Fruit fly (Drosophila melanogaster): Measurements from ENCODE around the gene CG4577.

The CG4577 gene

dm6 chr2L:1157679-1158518 is 23.4 kb downstream of the CG4577 start, which contains the start of gene capt:
TSS of gene capt (minus strand) at chr2L:1158262.
- no peak for TF ChIP-seq Myc (optimal IDR thresholded peaks at IDR 0.05)
- peak; percentile 89 for TF ChIP-seq Sin3A (optimal IDR thresholded peaks at IDR 0.05)
- no peak for TF ChIP-seq ttk (optimal IDR thresholded peaks at IDR 0.05)

- TF ChIP-seq insv (optimal IDR thresholded peaks at IDR 0.05) (no peak), psq (optimal IDR thresholded peaks at IDR 0.05) (no peak), ttk (optimal IDR thresholded peaks at IDR 0.05) (no peak), Myc (optimal IDR thresholded peaks at IDR 0.05) (no peak), h (optimal IDR thresholded peaks at IDR 0.05) (no peak), Sin3A (optimal IDR thresholded peaks at IDR 0.05) (no peak)
Measured at dm6 chr2L:1158519-1159319, 24.2 kb downstream of the CG4577 start, which contains the start of gene Tango14. TSS of gene Tango14 (plus strand) at chr2L:1158661.

- TF ChIP-seq psq (optimal IDR thresholded peaks at IDR 0.05): no peak
Measured at dm6 chr2L:1163538-1164143, 29.1 kb downstream of the CG4577 start, which contains the start of gene CG5080. TSS of gene CG5080 (minus strand) at chr2L:1163886.

dm6 chr2L:1164294-1164693 is 29.8 kb downstream of the CG4577 start, which contains the start of gene IntS14:
TSS of gene IntS14 (plus strand) at chr2L:1164443.
- TF ChIP-seq psq (optimal IDR thresholded peaks at IDR 0.05) (no peak), insv (optimal IDR thresholded peaks at IDR 0.05) (no peak), Sin3A (optimal IDR thresholded peaks at IDR 0.05) (no peak), h (optimal IDR thresholded peaks at IDR 0.05) (no peak), Myc (optimal IDR thresholded peaks at IDR 0.05) (no peak), ttk (optimal IDR thresholded peaks at IDR 0.05) (no peak)

- TF ChIP-seq ttk (optimal IDR thresholded peaks at IDR 0.05): no peak
- TF ChIP-seq h (optimal IDR thresholded peaks at IDR 0.05): no peak
- TF ChIP-seq Myc (optimal IDR thresholded peaks at IDR 0.05): no peak
- no peak for TF ChIP-seq insv (optimal IDR thresholded peaks at IDR 0.05)
- TF ChIP-seq Sin3A (optimal IDR thresholded peaks at IDR 0.05): no peak
- no peak for TF ChIP-seq psq (optimal IDR thresholded peaks at IDR 0.05)
Measured at dm6 chr2L:1166326-1166725, 31.8 kb downstream of the CG4577 start, which contains the start of gene CG14341. TSS of gene CG14341 (plus strand) at chr2L:1166506.

dm6 chr2L:1169867-1170415 is 35.4 kb downstream of the CG4577 start, which contains the start of the genes CG31922 and Plap:
TSS of gene CG31922 (plus strand) at chr2L:1170181.
TSS of gene Plap (minus strand) at chr2L:1170365.
- TF ChIP-seq h (optimal IDR thresholded peaks at IDR 0.05) (no peak), ttk (optimal IDR thresholded peaks at IDR 0.05) (no peak), insv (optimal IDR thresholded peaks at IDR 0.05) (no peak), psq (optimal IDR thresholded peaks at IDR 0.05) (no peak), Myc (optimal IDR thresholded peaks at IDR 0.05) (no peak), Sin3A (optimal IDR thresholded peaks at IDR 0.05) (no peak)

- TF ChIP-seq h (optimal IDR thresholded peaks at IDR 0.05) (no peak), psq (optimal IDR thresholded peaks at IDR 0.05) (no peak), ttk (optimal IDR thresholded peaks at IDR 0.05) (no peak), insv (optimal IDR thresholded peaks at IDR 0.05) (no peak), Myc (optimal IDR thresholded peaks at IDR 0.05) (no peak), Sin3A (optimal IDR thresholded peaks at IDR 0.05) (no peak)
Measured at dm6 chr2L:1172704-1173107, 38.2 kb downstream of the CG4577 start, which contains the start of the genes Charon and CG4887. TSS of gene Charon (minus strand) at chr2L:1172805. TSS of gene CG4887 (plus strand) at chr2L:1173009.

- TF ChIP-seq insv (optimal IDR thresholded peaks at IDR 0.05): no peak
- TF ChIP-seq h (optimal IDR thresholded peaks at IDR 0.05): no peak
- no peak for TF ChIP-seq Sin3A (optimal IDR thresholded peaks at IDR 0.05)
- TF ChIP-seq Myc (optimal IDR thresholded peaks at IDR 0.05): no peak
- TF ChIP-seq psq (optimal IDR thresholded peaks at IDR 0.05): no peak
- TF ChIP-seq ttk (optimal IDR thresholded peaks at IDR 0.05): no peak
Measured at dm6 chr2L:1177522-1177921, 43.0 kb downstream of the CG4577 start, which contains the start of gene CG4896. TSS of gene CG4896 (plus strand) at chr2L:1177690.

- TF ChIP-seq ttk (optimal IDR thresholded peaks at IDR 0.05) (no peak), h (optimal IDR thresholded peaks at IDR 0.05) (no peak), Sin3A (optimal IDR thresholded peaks at IDR 0.05) (no peak), psq (optimal IDR thresholded peaks at IDR 0.05) (no peak), Myc (optimal IDR thresholded peaks at IDR 0.05) (no peak), insv (optimal IDR thresholded peaks at IDR 0.05) (no peak)
Measured at dm6 chr2L:1183799-1184198, 49.3 kb downstream of the CG4577 start, which contains the start of the genes CG5126 and Tgt. TSS of gene CG5126 (minus strand) at chr2L:1184020. TSS of gene Tgt (plus strand) at chr2L:1184065.

- TF ChIP-seq Myc (optimal IDR thresholded peaks at IDR 0.05) (no peak), psq (optimal IDR thresholded peaks at IDR 0.05) (no peak), h (optimal IDR thresholded peaks at IDR 0.05) (no peak), insv (optimal IDR thresholded peaks at IDR 0.05) (no peak)
Measured at dm6 chr2L:1185642-1186497, 51.4 kb downstream of the CG4577 start, which contains the start of gene CG5001. TSS of gene CG5001 (plus strand) at chr2L:1185757.
